Fruit fly (Drosophila melanogaster) whole organism, embryonic: ENCODE measurements around the gene defl.

Source experiments
- Aef1 ChIP-seq: fragments of 200-800 bp; sonication (Bioruptor generic); IDR thresholded peaks from 3 replicates; pipeline ENCODE4 v1.3.6; 2022; ENCODE audit warnings: missing biosample characterization, missing genetic modification characterization
- Atf3 ChIP-seq: fragments of 200-800 bp; sonication (Bioruptor generic); optimal IDR thresholded peaks from 3 replicates; lab custom pipeline; 2016; ENCODE audit warnings: missing biosample characterization, missing genetic modification characterization
- CG10431 ChIP-seq: fragments of 200-800 bp; sonication (Bioruptor generic); optimal IDR thresholded peaks from 3 replicates; lab custom pipeline; 2018; ENCODE audit warnings: missing biosample characterization, mild to moderate bottlenecking, missing genetic modification characterization
- CG10654 ChIP-seq: fragments of 200-800 bp; sonication (Bioruptor generic); optimal IDR thresholded peaks from 2 replicates; lab custom pipeline; 2016; ENCODE audit warnings: missing biosample characterization, missing genetic modification characterization
- CG11085 ChIP-seq: fragments of 200-800 bp; sonication (Bioruptor generic); IDR thresholded peaks from 2 replicates; pipeline ENCODE4 v1.3.6; 2022; ENCODE audit warnings: missing biosample characterization, missing genetic modification characterization
- CG12236 ChIP-seq: fragments of 200-800 bp; sonication (Bioruptor generic); optimal IDR thresholded peaks from 2 replicates; lab custom pipeline; 2016; ENCODE audit warnings: missing biosample characterization, missing genetic modification characterization
- CG12299 ChIP-seq: fragments of 200-800 bp; sonication (Bioruptor generic); optimal IDR thresholded peaks from 2 replicates; lab custom pipeline; 2018; ENCODE audit warnings: missing biosample characterization, mild to moderate bottlenecking, missing genetic modification characterization
- CG12391 ChIP-seq: fragments of 200-800 bp; sonication (Bioruptor generic); optimal IDR thresholded peaks from 3 replicates; lab custom pipeline; 2018; ENCODE audit warnings: missing biosample characterization, mild to moderate bottlenecking, missing genetic modification characterization, moderate library complexity
- CG13123 ChIP-seq: fragments of 200-800 bp; sonication (Bioruptor generic); optimal IDR thresholded peaks from 2 replicates; lab custom pipeline; 2016; ENCODE audit warnings: missing biosample characterization, missing genetic modification characterization
- CG14014 ChIP-seq: fragments of 200-800 bp; sonication (Bioruptor generic); IDR thresholded peaks from 2 replicates; pipeline ENCODE4 v1.3.6; 2022; ENCODE audit warnings: missing biosample characterization, missing genetic modification characterization
- CG15479 ChIP-seq: fragments of 200-800 bp; sonication (Bioruptor generic); optimal IDR thresholded peaks from 3 replicates; lab custom pipeline; 2019; ENCODE audit warnings: missing biosample characterization, mild to moderate bottlenecking, missing genetic modification characterization, moderate library complexity
- CG16863 ChIP-seq: fragments of 200-800 bp; sonication (Bioruptor generic); optimal IDR thresholded peaks from 3 replicates; lab custom pipeline; 2016; ENCODE audit warnings: missing biosample characterization, missing genetic modification characterization
- CG17361 ChIP-seq: fragments of 200-800 bp; sonication (Bioruptor generic); IDR thresholded peaks from 3 replicates; pipeline ENCODE4 v1.3.6; 2022; ENCODE audit warnings: missing biosample characterization, missing genetic modification characterization
- CG17829 ChIP-seq: fragments of 200-800 bp; optimal IDR thresholded peaks from 2 replicates; lab custom pipeline; 2019; ENCODE audit warnings: missing biosample characterization, mild to moderate bottlenecking, missing genetic modification characterization, moderate library complexity
- CG17912 ChIP-seq: fragments of 200-800 bp; sonication (Bioruptor generic); optimal IDR thresholded peaks from 2 replicates; lab custom pipeline; 2018; ENCODE audit warnings: missing biosample characterization, mild to moderate bottlenecking, missing genetic modification characterization
- CG18619 ChIP-seq: fragments of 200-800 bp; sonication (Bioruptor generic); optimal IDR thresholded peaks from 3 replicates; lab custom pipeline; 2017; ENCODE audit warnings: missing biosample characterization, mild to moderate bottlenecking, missing genetic modification characterization
- CG3281 ChIP-seq: fragments of 200-800 bp; sonication (Bioruptor generic); optimal IDR thresholded peaks from 3 replicates; lab custom pipeline; 2017; ENCODE audit warnings: missing biosample characterization, mild to moderate bottlenecking, missing genetic modification characterization
- CG33213 ChIP-seq: fragments of 200-800 bp; sonication (Bioruptor generic); optimal IDR thresholded peaks from 3 replicates; lab custom pipeline; 2016; ENCODE audit warnings: missing biosample characterization, missing genetic modification characterization
- CG3726 ChIP-seq: fragments of 200-800 bp; sonication (Bioruptor generic); IDR thresholded peaks from 3 replicates; pipeline ENCODE4, ENCODE4 v1.3.6; 2022; ENCODE audit warnings: missing biosample characterization, missing genetic modification characterization
- CG6254 ChIP-seq: fragments of 200-800 bp; sonication (Bioruptor generic); optimal IDR thresholded peaks from 3 replicates; lab custom pipeline; 2017; ENCODE audit warnings: mild to moderate bottlenecking, missing biosample characterization, missing genetic modification reagents, missing genetic modification characterization
- CG7357 ChIP-seq: fragments of 200-800 bp; sonication (Bioruptor generic); IDR thresholded peaks from 3 replicates; pipeline ENCODE4 v1.3.6; 2022; ENCODE audit warnings: missing biosample characterization, missing genetic modification characterization
- CG7839 ChIP-seq: fragments of 200-800 bp; sonication (Bioruptor generic); optimal IDR thresholded peaks from 3 replicates; lab custom pipeline; 2018; ENCODE audit warnings: missing biosample characterization, mild to moderate bottlenecking, missing genetic modification characterization, moderate library complexity
- CG7963 ChIP-seq: fragments of 200-800 bp; sonication (Bioruptor generic); IDR thresholded peaks from 3 replicates; pipeline ENCODE4 v1.3.6; 2022; ENCODE audit warnings: missing biosample characterization, missing genetic modification characterization; ENCODE audit not compliant: partially characterized antibody
- CG8388 ChIP-seq: fragments of 200-800 bp; sonication (Bioruptor generic); optimal IDR thresholded peaks from 2 replicates; lab custom pipeline; 2019; ENCODE audit warnings: missing biosample characterization, mild to moderate bottlenecking, missing genetic modification characterization, moderate library complexity
- CG9437 ChIP-seq: fragments of 200-800 bp; sonication (Bioruptor generic); optimal IDR thresholded peaks from 2 replicates; lab custom pipeline; 2018; ENCODE audit warnings: missing biosample characterization, mild to moderate bottlenecking, missing genetic modification characterization
- Deaf1 ChIP-seq: fragments of 200-800 bp; optimal IDR thresholded peaks from 3 replicates; lab custom pipeline; 2019; ENCODE audit warnings: missing biosample characterization, mild to moderate bottlenecking, missing genetic modification characterization, moderate library complexity
- Elba2 ChIP-seq: fragments of 200-800 bp; sonication (Bioruptor generic); optimal IDR thresholded peaks from 3 replicates; lab custom pipeline; 2016; ENCODE audit warnings: missing biosample characterization, missing genetic modification characterization
- Hr3 ChIP-seq: fragments of 200-800 bp; sonication (Bioruptor generic); optimal IDR thresholded peaks from 3 replicates; lab custom pipeline; 2016; ENCODE audit warnings: missing biosample characterization, missing genetic modification characterization
- Jarid2 ChIP-seq: fragments of 200-800 bp; sonication (Bioruptor generic); optimal IDR thresholded peaks from 3 replicates; lab custom pipeline; 2017; ENCODE audit warnings: mild to moderate bottlenecking, missing biosample characterization, missing genetic modification reagents, missing genetic modification characterization
- MTF-1 ChIP-seq: fragments of 200-800 bp; sonication (Bioruptor generic); optimal IDR thresholded peaks from 2 replicates; lab custom pipeline; 2018; ENCODE audit warnings: missing biosample characterization, mild to moderate bottlenecking, missing genetic modification characterization, borderline replicate concordance
- Max ChIP-seq: fragments of 200-800 bp; sonication (Bioruptor generic); optimal IDR thresholded peaks from 2 replicates; lab custom pipeline; 2016; ENCODE audit warnings: missing biosample characterization, mild to moderate bottlenecking, missing genetic modification characterization
- NC2α ChIP-seq: fragments of 200-800 bp; sonication (Bioruptor generic); optimal IDR thresholded peaks from 2 replicates; lab custom pipeline; 2016; ENCODE audit warnings: missing biosample characterization, missing genetic modification characterization
- Oaz ChIP-seq: fragments of 200-800 bp; sonication (Bioruptor generic); IDR thresholded peaks from 2 replicates; pipeline ENCODE4 v1.3.6; 2022; ENCODE audit warnings: missing biosample characterization, missing genetic modification characterization
- Sox102F ChIP-seq: fragments of 200-800 bp; sonication (Bioruptor generic); optimal IDR thresholded peaks from 2 replicates; lab custom pipeline; 2018; ENCODE audit warnings: missing biosample characterization, mild to moderate bottlenecking, missing genetic modification characterization, moderate library complexity
- Sry-β ChIP-seq: fragments of 200-800 bp; sonication (Bioruptor generic); optimal IDR thresholded peaks from 2 replicates; lab custom pipeline; 2018; ENCODE audit warnings: missing biosample characterization, mild to moderate bottlenecking, missing genetic modification characterization, moderate library complexity
- bab2 ChIP-seq: fragments of 200-800 bp; sonication (Bioruptor generic); optimal IDR thresholded peaks from 2 replicates; lab custom pipeline; 2016; ENCODE audit warnings: missing biosample characterization, missing genetic modification characterization
- croc ChIP-seq: fragments of 200-800 bp; sonication (Bioruptor generic); conservative IDR thresholded peaks from 3 replicates; pipeline ENCODE4 v1.3.6; 2022; ENCODE audit warnings: missing biosample characterization, missing genetic modification characterization
- cwo ChIP-seq: fragments of 200-800 bp; sonication (Bioruptor generic); optimal IDR thresholded peaks from 3 replicates; lab custom pipeline; 2017; ENCODE audit warnings: missing biosample characterization, missing genetic modification characterization, mild to moderate bottlenecking, moderate library complexity, missing genetic modification reagents
- dpn ChIP-seq, 2 experiments: fragments of 200-800 bp; sonication (Bioruptor generic); optimal IDR thresholded peaks; 3 replicates each; lab custom pipeline; 2016; ENCODE audit warnings: missing biosample characterization in 2 of 2, missing genetic modification characterization in 2 of 2
- gce ChIP-seq: fragments of 200-800 bp; sonication (Bioruptor generic); IDR thresholded peaks from 3 replicates; pipeline ENCODE4 v1.3.6; 2022; ENCODE audit warnings: missing biosample characterization, missing genetic modification characterization
- h ChIP-seq: fragments of >200 bp; optimal IDR thresholded peaks from 2 replicates; lab custom pipeline; 2017
- her ChIP-seq: fragments of 200-800 bp; sonication (Bioruptor generic); optimal IDR thresholded peaks from 2 replicates; lab custom pipeline; 2016; ENCODE audit warnings: missing biosample characterization, missing genetic modification characterization
- hkb ChIP-seq, 2 experiments: fragments of 200-800 bp in 1 of 2; fragments of >200 bp in 1 of 2; sonication (Bioruptor generic) in 1 of 2; IDR thresholded peaks in 1 of 2; optimal IDR thresholded peaks in 1 of 2; 2 replicates each; pipeline versions ENCODE4 v1.3.6 to Lab custom; 2017 to 2022; ENCODE audit warnings: missing biosample characterization in 1 of 2, missing genetic modification characterization in 1 of 2
- inv ChIP-seq: fragments of 200-800 bp; sonication (Bioruptor generic); IDR thresholded peaks from 2 replicates; pipeline ENCODE4 v1.3.6; 2022; ENCODE audit warnings: missing biosample characterization, missing genetic modification characterization; ENCODE audit not compliant: partially characterized antibody
- pan ChIP-seq, 4 experiments: fragments of >200 bp in 3 of 4; fragments of 200-800 bp in 1 of 4; sonication (Bioruptor generic) in 1 of 4; optimal IDR thresholded peaks in 3 of 4; IDR thresholded peaks in 1 of 4; 2 replicates each; pipeline versions ENCODE4 v1.3.6 to Lab custom; 2017 to 2022; ENCODE audit warnings: missing biosample characterization in 2 of 4, missing genetic modification characterization in 2 of 4, mixed read lengths in 1 of 4
- sens ChIP-seq: fragments of 200-800 bp; sonication (Bioruptor generic); peaks from one replicate; lab custom pipeline; 2016; ENCODE audit warnings: missing biosample characterization, missing genetic modification characterization
- tup ChIP-seq: fragments of 200-800 bp; sonication (Bioruptor generic); optimal IDR thresholded peaks from 2 replicates; lab custom pipeline; 2016; ENCODE audit warnings: missing biosample characterization, mild to moderate bottlenecking, missing genetic modification characterization, moderate library complexity
- zen ChIP-seq: fragments of 200-800 bp; sonication (Bioruptor generic); optimal IDR thresholded peaks from 3 replicates; lab custom pipeline; 2018; ENCODE audit warnings: missing biosample characterization, mild to moderate bottlenecking, missing genetic modification characterization, moderate library complexity

defl gene

dm6 chr3L:9713828-9714536, 9.2 kb upstream of the defl start, which contains the start of gene vsg (continued):
- peak; percentile 74 for TF ChIP-seq CG16863 (GFP tag; lab: Kevin White, UChicago)
- peak; percentile 62 for TF ChIP-seq Sry-β (GFP tag; lab: Kevin White, UChicago)
- TF ChIP-seq CG18619 (GFP tag; lab: Kevin White, UChicago) = peak; percentile 74
- TF ChIP-seq h (lab: Kevin White, UChicago) = no peak
- peak; percentile 88 for TF ChIP-seq CG7839 (tag; lab: Kevin White, UChicago)
- no peak for TF ChIP-seq CG12236 (GFP tag; lab: Kevin White, UChicago)
- no peak; the same call in 1 of the 2 replicates for TF ChIP-seq Oaz (GFP tag; lab: Robert Waterston, UW)
- peak; percentile 87 for TF ChIP-seq CG9437 (GFP tag; lab: Kevin White, UChicago)
- TF ChIP-seq CG3281 (GFP tag; lab: Kevin White, UChicago) = peak; percentile 77
- no peak for TF ChIP-seq CG15479 (GFP tag; lab: Kevin White, UChicago)
- TF ChIP-seq Deaf1 = peak; percentile 57
- peak; percentile 82 for TF ChIP-seq Sox102F (GFP tag; lab: Kevin White, UChicago)
- no peak for TF ChIP-seq pan (optimal IDR thresholded peaks at IDR 0.05; lab: Kevin White, UChicago)
- peak in 1 of 2 experiments; percentile 57 for TF ChIP-seq pan (GFP tag; optimal IDR thresholded peaks at IDR 0.05 in 1 of 2, IDR thresholded peaks at IDR 0.05 in 1 of 2)
- peak; percentile 49 for TF ChIP-seq CG10431 (GFP tag; lab: Kevin White, UChicago)
- TF ChIP-seq cwo (GFP tag; lab: Kevin White, UChicago) = peak; percentile 48
- no peak; the same call in 1 of the 2 replicates for TF ChIP-seq CG11085 (GFP tag; lab: Robert Waterston, UW)
- TF ChIP-seq gce (GFP tag; lab: Robert Waterston, UW) = no peak
- no peak for TF ChIP-seq MTF-1
- peak; percentile 97 for TF ChIP-seq CG17361
- TF ChIP-seq CG7357 = peak; percentile 81; the same call in 2 of the 3 replicates
- TF ChIP-seq CG12391 (tag; lab: Kevin White, UChicago) = peak; percentile 91
- TF ChIP-seq her = peak; percentile 45
- TF ChIP-seq bab2 (GFP tag; lab: Kevin White, UChicago) = peak; percentile 35
- peak; percentile 5 for TF ChIP-seq Elba2
- peak; percentile 4 for TF ChIP-seq CG6254
- TF ChIP-seq Jarid2 (GFP tag; lab: Kevin White, UChicago) = no peak
- TF ChIP-seq NC2α (GFP tag; lab: Kevin White, UChicago) = no peak
- TF ChIP-seq CG7963 (GFP tag; lab: Robert Waterston, UW) = peak; percentile 84
- TF ChIP-seq CG8388 = peak; percentile 78
- TF ChIP-seq CG33213 (GFP tag; lab: Kevin White, UChicago) = peak; percentile 33
- TF ChIP-seq hkb (optimal IDR thresholded peaks at IDR 0.05; lab: Kevin White, UChicago) = no peak
- peak; percentile 53; the same call in 1 of the 2 replicates for TF ChIP-seq hkb (GFP tag; IDR thresholded peaks at IDR 0.05; lab: Robert Waterston, UW)
- no peak for TF ChIP-seq tup (GFP tag; lab: Kevin White, UChicago)
- TF ChIP-seq Hr3 (GFP tag; lab: Kevin White, UChicago) = peak; percentile 90
- peak; percentile 15 for TF ChIP-seq CG13123 (GFP tag; lab: Kevin White, UChicago)
- TF ChIP-seq Atf3 (GFP tag; lab: Kevin White, UChicago) = peak; percentile 25
- peak; percentile 55 to 75 for TF ChIP-seq dpn (GFP tag; optimal IDR thresholded peaks at IDR 0.05; lab: Kevin White, UChicago)
- TF ChIP-seq Max (GFP tag; lab: Kevin White, UChicago) = peak; percentile 58
- peak; percentile 83 for TF ChIP-seq inv
- peak; percentile 58 for TF ChIP-seq zen (tag; lab: Kevin White, UChicago)
- TF ChIP-seq CG3726 (GFP tag; lab: Robert Waterston, UW) = no peak
- peak; percentile 55; the same call in 2 of the 3 replicates for TF ChIP-seq Aef1 (GFP tag; lab: Robert Waterston, UW)
- TF ChIP-seq croc (GFP tag; lab: Robert Waterston, UW) = peak; percentile 30; the same call in 2 of the 3 replicates
- TF ChIP-seq CG17912 (GFP tag; lab: Kevin White, UChicago) = peak; percentile 23
- peak; percentile 66; the same call in 1 of the 2 replicates for TF ChIP-seq CG14014 (GFP tag; lab: Robert Waterston, UW)
- TF ChIP-seq CG12299 (tag; lab: Kevin White, UChicago) = peak; percentile 29
- TF ChIP-seq CG17829 (tag; lab: Kevin White, UChicago) = peak; percentile 85
- TF ChIP-seq sens (GFP tag; lab: Kevin White, UChicago) = peak; percentile 86
- peak; percentile 60 for TF ChIP-seq CG10654 (GFP tag; lab: Kevin White, UChicago)
